Fruit fly (Drosophila melanogaster): ENCODE results near the gene Tmem43.

Tmem43 gene

DNA sequence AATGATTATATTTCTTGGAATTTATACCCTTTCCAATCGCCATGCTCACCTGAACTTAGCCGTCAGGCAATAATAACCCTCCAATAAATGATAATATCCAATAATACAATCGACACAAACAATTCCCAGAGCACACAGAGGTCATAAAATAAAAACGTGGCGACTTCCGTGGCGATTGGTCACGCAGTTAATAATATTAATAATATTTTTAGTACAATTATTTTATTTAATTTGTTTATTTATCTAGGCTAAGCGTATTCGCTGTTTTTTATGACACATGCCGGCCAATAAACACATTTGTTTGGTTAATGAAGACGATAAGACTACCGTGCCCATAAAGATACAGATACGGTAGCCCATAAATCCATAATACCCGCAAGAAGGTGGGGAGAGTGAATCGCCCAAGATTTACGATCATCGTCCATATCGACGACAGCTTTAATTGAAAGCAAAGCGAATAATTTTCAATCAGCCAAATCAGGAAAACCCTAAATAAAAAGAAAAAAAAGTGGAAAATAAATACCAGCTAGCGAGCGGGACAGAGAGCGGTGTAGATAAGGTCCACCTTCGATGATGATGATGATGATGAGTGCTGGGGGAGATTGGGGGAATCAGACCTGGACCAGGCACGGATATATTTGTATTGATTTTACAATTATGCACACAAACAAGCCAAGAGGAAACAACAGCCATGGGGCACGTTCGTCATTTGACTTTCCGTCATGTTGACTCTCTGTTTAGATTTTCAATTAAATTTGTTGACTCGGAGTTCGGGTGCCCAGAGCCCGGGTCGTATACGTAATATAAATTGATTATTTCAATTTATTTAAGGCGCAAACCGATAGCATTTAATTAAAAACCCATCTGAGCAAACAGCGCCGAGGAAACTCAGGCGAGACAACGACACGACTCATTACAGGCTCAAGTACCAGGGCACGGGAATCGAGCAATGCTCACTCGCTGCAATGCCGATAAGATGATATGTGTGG lies 46.1 kb upstream of the Tmem43 start (continued):
- no peak for TF ChIP-seq Ada2b (GFP tag; IDR thresholded peaks at IDR 0.05)
- peak; percentile 27 for TF ChIP-seq CG11723 (GFP tag; optimal IDR thresholded peaks at IDR 0.05)
- no peak for TF ChIP-seq Usf (GFP tag; optimal IDR thresholded peaks at IDR 0.05)
- TF ChIP-seq gsb-n (tag; optimal IDR thresholded peaks at IDR 0.05): no peak
- peak; percentile 32 for TF ChIP-seq salm (tag; optimal IDR thresholded peaks at IDR 0.05)
- no peak for TF ChIP-seq Optix (GFP tag; IDR thresholded peaks at IDR 0.05)
- peak; percentile 52; the same call in 2 of the 3 replicates for TF ChIP-seq zfh1 (GFP tag; IDR thresholded peaks at IDR 0.05)
- peak; percentile 44 for TF ChIP-seq grn (GFP tag; optimal IDR thresholded peaks at IDR 0.05)
- TF ChIP-seq pho (GFP tag; optimal IDR thresholded peaks at IDR 0.05): no peak
- no peak for TF ChIP-seq bab2 (GFP tag; optimal IDR thresholded peaks at IDR 0.05)
- TF ChIP-seq Nf-YC (tag; optimal IDR thresholded peaks at IDR 0.05): peak; percentile 33
- TF ChIP-seq ranshi (GFP tag; IDR thresholded peaks at IDR 0.05): no peak
- no peak for TF ChIP-seq CG31441 (GFP tag; IDR thresholded peaks at IDR 0.05)
- no peak for TF ChIP-seq HLHmδ (GFP tag; optimal IDR thresholded peaks at IDR 0.05)
- TF ChIP-seq CG18599 (GFP tag; optimal IDR thresholded peaks at IDR 0.05): no peak
- TF ChIP-seq Dbx (GFP tag; IDR thresholded peaks at IDR 0.05): no peak
- peak; percentile 46 for TF ChIP-seq PHDP (tag; optimal IDR thresholded peaks at IDR 0.05)
- TF ChIP-seq Lim3 (GFP tag; IDR thresholded peaks at IDR 0.05): peak; percentile 72; the same call in 1 of the 2 replicates
- TF ChIP-seq CG3163 (GFP tag; optimal IDR thresholded peaks at IDR 0.05): no peak
- TF ChIP-seq CG6175 (GFP tag; IDR thresholded peaks at IDR 0.05): no peak
- no peak for TF ChIP-seq ERR (GFP tag; optimal IDR thresholded peaks at IDR 0.05)
- no peak for TF ChIP-seq Fer2 (tag; optimal IDR thresholded peaks at IDR 0.05)
- peak in 1 of 2 experiments; percentile 3 for TF ChIP-seq eve (GFP tag; optimal IDR thresholded peaks at IDR 0.05)
- no peak for TF ChIP-seq gt (GFP tag; IDR thresholded peaks at IDR 0.05)
- TF ChIP-seq D19A (tag; optimal IDR thresholded peaks at IDR 0.05): peak; percentile 53
- no peak for TF ChIP-seq CG17612 (GFP tag; IDR thresholded peaks at IDR 0.05)
- no peak for TF ChIP-seq CG5953 (GFP tag; IDR thresholded peaks at IDR 0.05)
- no peak for TF ChIP-seq CG9797 (GFP tag; optimal IDR thresholded peaks at IDR 0.05)
- peak; percentile 65 for TF ChIP-seq CG13894 (tag; optimal IDR thresholded peaks at IDR 0.05)
- no peak for TF ChIP-seq CG43689 (GFP tag; IDR thresholded peaks at IDR 0.05)
- peak; percentile 24 for TF ChIP-seq CG33213 (GFP tag; optimal IDR thresholded peaks at IDR 0.05)
- TF ChIP-seq CG12071 (GFP tag; optimal IDR thresholded peaks at IDR 0.05): peak; percentile 43
- TF ChIP-seq Sry-β (GFP tag; optimal IDR thresholded peaks at IDR 0.05): no peak
- no peak for TF ChIP-seq sob (GFP tag; IDR thresholded peaks at IDR 0.05)
- no peak for TF ChIP-seq Oli (tag; optimal IDR thresholded peaks at IDR 0.05)
- TF ChIP-seq chm (GFP tag; IDR thresholded peaks at IDR 0.05): peak; percentile 30; the same call in 1 of the 2 replicates
- no peak for TF ChIP-seq CG11695 (GFP tag; IDR thresholded peaks at IDR 0.05)
- TF ChIP-seq CG3995 (GFP tag; optimal IDR thresholded peaks at IDR 0.05): no peak
- peak; percentile 39 for TF ChIP-seq scrt (GFP tag; optimal IDR thresholded peaks at IDR 0.05)
- TF ChIP-seq danr (GFP tag; IDR thresholded peaks at IDR 0.05): no peak
- no peak for TF ChIP-seq CG9817 (tag; optimal IDR thresholded peaks at IDR 0.05)
- no peak for TF ChIP-seq ato (GFP tag; IDR thresholded peaks at IDR 0.05; ENCODE audit: partially characterized antibody)
- no peak for TF ChIP-seq Mrtf (GFP tag; IDR thresholded peaks at IDR 0.05)
- TF ChIP-seq CG9215 (GFP tag; IDR thresholded peaks at IDR 0.05): no peak
- no peak for TF ChIP-seq aop (GFP tag; IDR thresholded peaks at IDR 0.05)
- TF ChIP-seq dmrt99B (tag; optimal IDR thresholded peaks at IDR 0.05): no peak
- no peak for TF ChIP-seq ash1 (GFP tag; optimal IDR thresholded peaks at IDR 0.05)
- TF ChIP-seq Dfd (GFP tag; optimal IDR thresholded peaks at IDR 0.05): no peak
- TF ChIP-seq CG11093 (GFP tag; IDR thresholded peaks at IDR 0.05): no peak; the same call in 2 of the 3 replicates
- no peak for TF ChIP-seq CG2889 (GFP tag; IDR thresholded peaks at IDR 0.05)
